Worm (Caenorhabditis elegans) whole organism, L3 larva: ENCODE data around the gene gpa-13.
A peak's percentile ranks its signal among the peaks of the same experiment; 100 is the strongest.

ENCODE experiments used
- R02D3.7 ChIP-seq: fragments of 150-350 bp; optimal IDR thresholded peaks from 2 replicates; lab custom pipeline; 2014; ENCODE audit warnings: missing biosample characterization, missing genetic modification characterization
- ZK546.5 ChIP-seq: sonication (generic microtip); optimal IDR thresholded peaks from 2 replicates; lab custom pipeline; 2017; ENCODE audit warnings: missing biosample characterization, missing genetic modification characterization
- aly-2 ChIP-seq: fragments of 150-350 bp; optimal IDR thresholded peaks from 2 replicates; lab custom pipeline; 2014; ENCODE audit warnings: missing biosample characterization, missing genetic modification characterization
- ama-1 ChIP-seq: fragments of 150-350 bp; optimal IDR thresholded peaks from 2 replicates; lab custom pipeline; 2018
- ceh-16 ChIP-seq: sonication (generic microtip); optimal IDR thresholded peaks from 2 replicates; lab custom pipeline; 2017; ENCODE audit warnings: missing biosample characterization, missing genetic modification characterization
- ceh-28 ChIP-seq: fragments of 150-350 bp; optimal IDR thresholded peaks from 2 replicates; lab custom pipeline; 2014; ENCODE audit warnings: missing biosample characterization, missing genetic modification reagents, missing genetic modification characterization
- ceh-9 ChIP-seq: sonication (generic microtip); optimal IDR thresholded peaks from 2 replicates; lab custom pipeline; 2018; ENCODE audit warnings: missing biosample characterization, missing genetic modification characterization
- daf-12 ChIP-seq: fragments of 150-350 bp; optimal IDR thresholded peaks from 2 replicates; lab custom pipeline; 2014; ENCODE audit warnings: missing biosample characterization, missing genetic modification reagents, missing genetic modification characterization
- elt-1 ChIP-seq: fragments of 150-350 bp; optimal IDR thresholded peaks from 2 replicates; lab custom pipeline; 2014; ENCODE audit warnings: missing biosample characterization, missing genetic modification characterization
- elt-2 ChIP-seq: sonication (generic microtip); optimal IDR thresholded peaks from 2 replicates; lab custom pipeline; 2016; ENCODE audit warnings: missing genetic modification reagents, mild to moderate bottlenecking, missing genetic modification characterization, missing compliant biosample characterization
- elt-3 ChIP-seq, 3 experiments: fragments of 150-350 bp in 1 of 3; sonication (generic microtip) in 2 of 3; optimal IDR thresholded peaks; 2 replicates in 2 of 3; 4 replicates in 1 of 3; lab custom pipeline; 2014 to 2017; ENCODE audit warnings: missing biosample characterization in 3 of 3, missing genetic modification characterization in 3 of 3
- eor-1 ChIP-seq, 2 experiments: fragments of 150-350 bp; optimal IDR thresholded peaks; 2 replicates each; lab custom pipeline; 2014 to 2018; ENCODE audit warnings: missing biosample characterization in 2 of 2, missing genetic modification characterization in 2 of 2
- fkh-10 ChIP-seq: sonication (generic microtip); optimal IDR thresholded peaks from 2 replicates; lab custom pipeline; 2017; ENCODE audit warnings: missing biosample characterization, missing genetic modification reagents, missing genetic modification characterization
- fkh-2 ChIP-seq: fragments of 150-350 bp; optimal IDR thresholded peaks from 2 replicates; lab custom pipeline; 2014; ENCODE audit warnings: missing biosample characterization, missing genetic modification reagents, missing genetic modification characterization
- jun-1 ChIP-seq: fragments of 150-350 bp; optimal IDR thresholded peaks from 2 replicates; lab custom pipeline; 2014; ENCODE audit warnings: missing biosample characterization, missing genetic modification reagents, missing genetic modification characterization
- lin-15B ChIP-seq: fragments of 150-350 bp; optimal IDR thresholded peaks from 2 replicates; lab custom pipeline; 2014; ENCODE audit warnings: missing biosample characterization, missing genetic modification characterization
- lsy-12 ChIP-seq: sonication (generic microtip); optimal IDR thresholded peaks from 2 replicates; lab custom pipeline; 2016; ENCODE audit warnings: mild to moderate bottlenecking, missing genetic modification characterization, missing compliant biosample characterization
- mdl-1 ChIP-seq: fragments of 150-350 bp; optimal IDR thresholded peaks from 2 replicates; lab custom pipeline; 2014; ENCODE audit warnings: missing biosample characterization, missing genetic modification characterization
- mml-1 ChIP-seq: fragments of 150-350 bp; sonication (generic microtip); optimal IDR thresholded peaks from 3 replicates; lab custom pipeline; 2014; ENCODE audit warnings: missing biosample characterization, missing genetic modification characterization
- nfya-1 ChIP-seq: sonication (generic microtip); optimal IDR thresholded peaks from 2 replicates; lab custom pipeline; 2017; ENCODE audit warnings: missing genetic modification characterization, mild to moderate bottlenecking, missing compliant biosample characterization, antibody characterized with exemption, moderate library complexity; ENCODE audit not compliant: insufficient read depth
- nhr-11 ChIP-seq: fragments of 150-350 bp; optimal IDR thresholded peaks from 2 replicates; lab custom pipeline; 2014; ENCODE audit warnings: missing biosample characterization, missing genetic modification characterization
- nhr-12 ChIP-seq: fragments of 150-350 bp; optimal IDR thresholded peaks from 2 replicates; lab custom pipeline; 2014; ENCODE audit warnings: missing biosample characterization, missing genetic modification characterization
- nhr-23 ChIP-seq: fragments of 150-350 bp; optimal IDR thresholded peaks from 2 replicates; lab custom pipeline; 2014; ENCODE audit warnings: missing biosample characterization, missing genetic modification reagents, missing genetic modification characterization
- nhr-237 ChIP-seq: fragments of 150-350 bp; optimal IDR thresholded peaks from 2 replicates; lab custom pipeline; 2014; ENCODE audit warnings: missing biosample characterization, missing genetic modification characterization
- nhr-25 ChIP-seq: sonication (generic microtip); optimal IDR thresholded peaks from 2 replicates; lab custom pipeline; 2017; ENCODE audit warnings: missing biosample characterization, missing genetic modification characterization
- nhr-43 ChIP-seq: sonication (generic microtip); optimal IDR thresholded peaks from 2 replicates; lab custom pipeline; 2016; ENCODE audit warnings: mild to moderate bottlenecking, missing genetic modification characterization, missing compliant biosample characterization; ENCODE audit not compliant: poor library complexity, severe bottlenecking
- nhr-77 ChIP-seq: fragments of 150-350 bp; optimal IDR thresholded peaks from 2 replicates; lab custom pipeline; 2014; ENCODE audit warnings: missing biosample characterization, missing genetic modification characterization
- pha-4 ChIP-seq: fragments of 150-350 bp; optimal IDR thresholded peaks from 2 replicates; lab custom pipeline; 2014; ENCODE audit warnings: missing biosample characterization, missing genetic modification reagents, missing genetic modification characterization
- pqm-1 ChIP-seq: fragments of 150-350 bp; optimal IDR thresholded peaks from 2 replicates; lab custom pipeline; 2017; ENCODE audit warnings: missing biosample characterization, missing genetic modification characterization, inconsistent platforms
- sea-2 ChIP-seq: fragments of 150-350 bp; sonication (generic microtip); optimal IDR thresholded peaks from 4 replicates; lab custom pipeline; 2014; ENCODE audit warnings: missing biosample characterization, missing genetic modification reagents, missing genetic modification characterization
- skn-1 ChIP-seq: fragments of 150-350 bp; optimal IDR thresholded peaks from 2 replicates; lab custom pipeline; 2014; ENCODE audit warnings: missing biosample characterization, missing genetic modification characterization
- snpc-4 ChIP-seq: fragments of 150-350 bp; optimal IDR thresholded peaks from 2 replicates; lab custom pipeline; 2014; ENCODE audit warnings: missing biosample characterization, missing genetic modification characterization
- tbx-2 ChIP-seq: sonication (generic microtip); optimal IDR thresholded peaks from 2 replicates; lab custom pipeline; 2016; ENCODE audit warnings: mild to moderate bottlenecking, missing genetic modification characterization, missing compliant biosample characterization
- zag-1 ChIP-seq: fragments of 150-350 bp; optimal IDR thresholded peaks from 2 replicates; lab custom pipeline; 2014; ENCODE audit warnings: missing biosample characterization, missing genetic modification characterization
- ztf-11 ChIP-seq: fragments of 150-350 bp; optimal IDR thresholded peaks from 2 replicates; lab custom pipeline; 2014; ENCODE audit warnings: missing biosample characterization, missing genetic modification characterization
- ztf-4 ChIP-seq: fragments of 150-350 bp; optimal IDR thresholded peaks from 2 replicates; lab custom pipeline; 2014; ENCODE audit warnings: missing biosample characterization, missing genetic modification characterization

gpa-13 gene

DNA sequence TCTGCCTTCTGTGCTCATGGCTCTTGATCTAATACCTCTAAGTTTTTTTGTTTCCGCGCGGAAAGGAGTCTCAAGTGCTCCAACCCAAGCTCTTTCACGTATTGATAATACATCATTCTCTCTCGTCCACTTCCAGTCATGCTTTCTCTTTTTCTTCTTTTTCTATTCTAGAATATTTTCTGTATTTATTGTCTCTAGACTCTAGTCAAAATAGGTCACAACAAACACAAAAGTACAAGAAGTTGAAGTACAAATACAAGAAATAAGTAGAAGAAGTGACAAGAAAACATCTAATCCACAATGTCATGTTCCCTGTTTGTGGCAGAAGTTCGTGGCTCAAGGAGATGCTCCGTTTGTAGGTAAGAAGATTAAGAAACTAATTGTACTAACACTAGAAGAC, 18.5 kb upstream of the gpa-13 start, which contains the start of gene ZC455.1:
Gene ZC455.1 (plus strand): TSS at position 301 of the 400 bp plus-strand sequence.
- TF ChIP-seq nhr-11 (no peak), pqm-1 (tag; lab: Kevin White, UChicago) (no peak), pha-4 (tag; lab: Kevin White, UChicago) (no peak), nhr-43 (tag; lab: Kevin White, UChicago) (no peak), nhr-237 (no peak), nhr-77 (tag; lab: Kevin White, UChicago) (no peak), fkh-2 (tag; lab: Kevin White, UChicago) (no peak), elt-3 (tag; optimal IDR thresholded peaks at IDR 0.05; lab: Kevin White, UChicago) (no peak), lsy-12 (tag; lab: Kevin White, UChicago) (no peak), elt-2 (tag; lab: Kevin White, UChicago) (no peak), nhr-25 (tag; lab: Kevin White, UChicago) (no peak), aly-2 (tag; lab: Kevin White, UChicago) (no peak)

DNA sequence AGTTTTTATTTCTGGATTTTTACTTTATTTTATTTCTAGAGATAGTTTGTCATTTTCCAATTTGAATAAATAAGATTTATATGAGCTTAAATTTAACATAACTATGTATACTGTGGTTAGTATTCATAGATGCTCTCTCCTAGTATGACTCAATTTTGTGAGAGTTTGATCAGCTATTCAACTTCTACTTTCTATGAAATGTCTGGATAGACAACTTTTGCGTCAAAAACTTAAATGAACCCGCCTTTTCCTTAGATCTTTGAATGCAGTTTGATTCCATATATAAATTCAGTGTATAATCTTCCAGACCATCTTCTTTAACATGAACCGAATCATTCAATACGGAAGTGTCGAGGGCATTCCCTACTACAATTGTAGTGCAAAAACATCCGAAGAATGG, 14.2 kb upstream of the gpa-13 start, which contains the start of gene srt-43:
Gene srt-43 (plus strand): TSS at position 301 of the 400 bp plus-strand sequence.
- no peak for TF ChIP-seq mdl-1
- TF ChIP-seq lin-15B (tag; lab: Kevin White, UChicago): no peak
- no peak for TF ChIP-seq ztf-11 (tag; lab: Kevin White, UChicago)
- no peak for TF ChIP-seq elt-1 (tag; lab: Kevin White, UChicago)
- no peak for TF ChIP-seq daf-12
- TF ChIP-seq fkh-10: no peak
- TF ChIP-seq skn-1: no peak
- TF ChIP-seq pqm-1 (tag; lab: Kevin White, UChicago): no peak
- no peak for TF ChIP-seq elt-3 (tag; optimal IDR thresholded peaks at IDR 0.05; lab: Kevin White, UChicago)
- TF ChIP-seq aly-2 (tag; lab: Kevin White, UChicago): no peak
- no peak for TF ChIP-seq nhr-237
- TF ChIP-seq nhr-23 (tag; lab: Kevin White, UChicago): no peak
- no peak for TF ChIP-seq nhr-43 (tag; lab: Kevin White, UChicago)
- no peak for TF ChIP-seq ztf-4 (tag; lab: Kevin White, UChicago)

DNA sequence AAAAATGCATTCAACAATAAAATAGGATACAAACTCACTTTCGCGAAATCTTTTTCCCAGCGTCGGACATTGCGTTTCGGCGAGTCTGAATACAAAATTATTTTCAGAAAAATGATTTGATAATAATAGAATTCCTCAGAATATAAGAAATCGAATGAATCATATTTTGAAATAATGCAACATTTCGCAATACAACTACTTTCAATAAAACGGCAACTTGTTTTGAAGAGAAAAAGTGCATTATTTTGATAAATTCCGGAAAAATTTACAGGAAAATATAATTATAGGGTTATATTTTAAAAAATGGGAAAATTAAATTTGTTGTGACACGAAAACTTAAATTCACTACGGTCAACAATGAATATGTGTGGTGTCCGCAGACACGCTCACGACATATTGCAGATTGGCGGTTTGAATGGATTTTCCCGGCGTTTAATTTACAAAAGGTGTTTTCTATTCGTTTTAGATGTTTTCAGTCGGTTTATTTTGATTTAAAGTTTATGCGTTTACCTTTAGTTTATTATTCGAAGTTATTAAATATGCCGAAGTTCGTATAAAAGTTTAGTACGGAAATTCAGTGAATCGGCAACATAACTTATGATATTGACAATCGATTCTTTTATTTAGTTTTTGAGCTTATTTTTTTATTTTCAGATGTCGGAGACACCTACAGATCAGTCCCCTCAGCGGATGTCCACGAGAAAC, 8.7 kb upstream of the gpa-13 start, which contains the start of the genes abcf-1 and scc-3:
Gene abcf-1 (minus strand): TSS at position 85 of the 705 bp plus-strand sequence.
Gene scc-3 (plus strand): TSS at position 655 of the 705 bp plus-strand sequence.
- no peak for TF ChIP-seq ZK546.5 (tag; lab: Kevin White, UChicago)
- TF ChIP-seq nhr-43 (tag; lab: Kevin White, UChicago): no peak
- TF ChIP-seq zag-1 (tag; lab: Kevin White, UChicago): no peak
- TF ChIP-seq mml-1 (tag; lab: Kevin White, UChicago): no peak
- TF ChIP-seq snpc-4 (tag; lab: Kevin White, UChicago): no peak
- TF ChIP-seq lin-15B (tag; lab: Kevin White, UChicago): peak; percentile 22
- TF ChIP-seq tbx-2: no peak
- peak; percentile 2 for TF ChIP-seq pqm-1 (tag; lab: Kevin White, UChicago)
- peak; percentile 78 for TF ChIP-seq nfya-1 (tag; lab: Kevin White, UChicago)
- no peak for TF ChIP-seq eor-1 (tag; optimal IDR thresholded peaks at IDR 0.05; lab: Kevin White, UChicago)
- no peak for TF ChIP-seq fkh-2 (tag; lab: Kevin White, UChicago)
- peak; percentile 80 for TF ChIP-seq pha-4 (tag; lab: Kevin White, UChicago)
- TF ChIP-seq ztf-11 (tag; lab: Kevin White, UChicago): no peak
- TF ChIP-seq R02D3.7: no peak

DNA sequence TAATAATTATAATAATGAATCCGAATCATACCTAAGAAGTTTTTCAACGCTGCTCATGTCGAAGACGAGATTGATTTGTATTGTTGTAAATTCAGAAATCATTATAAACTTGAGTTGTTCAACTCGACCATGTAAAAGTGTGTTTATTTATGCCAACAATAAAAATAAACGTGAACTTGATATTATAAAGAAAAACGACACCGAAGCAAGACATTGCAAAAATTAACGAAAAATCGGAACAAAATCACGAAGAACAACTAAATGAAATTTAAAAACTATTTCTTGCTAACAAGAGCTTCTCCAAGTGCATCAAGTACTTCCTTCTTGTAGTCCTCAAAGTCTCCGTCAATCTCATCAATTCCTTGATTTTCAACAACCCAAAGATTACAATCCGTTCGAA, 6.2 kb upstream of the gpa-13 start, which contains the start of gene F18E2.15:
Gene F18E2.15 (minus strand): TSS at position 101 of the 400 bp plus-strand sequence.
- TF ChIP-seq ama-1 (lab: Kevin White, UChicago): no peak
- no peak for TF ChIP-seq nhr-77 (tag; lab: Kevin White, UChicago)
- no peak for TF ChIP-seq ceh-28 (tag; lab: Kevin White, UChicago)
- no peak for TF ChIP-seq fkh-2 (tag; lab: Kevin White, UChicago)
- no peak for TF ChIP-seq nhr-11
- TF ChIP-seq elt-1 (tag; lab: Kevin White, UChicago): no peak
- TF ChIP-seq tbx-2: no peak
- TF ChIP-seq jun-1: no peak
- no peak for TF ChIP-seq aly-2 (tag; lab: Kevin White, UChicago)
- no peak for TF ChIP-seq sea-2 (GFP tag; lab: Kevin White, UChicago)
- TF ChIP-seq nhr-12 (tag; lab: Kevin White, UChicago): no peak
- no peak for TF ChIP-seq ceh-9 (tag; lab: Kevin White, UChicago)
- TF ChIP-seq fkh-10: no peak
- no peak for TF ChIP-seq zag-1 (tag; lab: Kevin White, UChicago)
- no peak for TF ChIP-seq R02D3.7
- no peak for TF ChIP-seq ceh-16
- TF ChIP-seq skn-1: no peak
